Fruit fly (Drosophila melanogaster): ENCODE measurements around the gene CheA84a.

CheA84a gene

dm6 chr3R:8212594-8212993, 8.0 kb upstream of the CheA84a start (continued):
- TF ChIP-seq CG6654 (GFP tag; optimal IDR thresholded peaks at IDR 0.05) (peak; percentile 0), yki (optimal IDR thresholded peaks at IDR 0.05) (no peak), CG11696 (GFP tag; IDR thresholded peaks at IDR 0.05) (0 out of 2 replicates have a peak, but pooled peaks have one; percentile 40), tll (GFP tag; optimal IDR thresholded peaks at IDR 0.05) (peak in 1 of 2 experiments; percentile 66), jumu (GFP tag; optimal IDR thresholded peaks at IDR 0.05) (peak; percentile 49), Sry-δ (GFP tag; optimal IDR thresholded peaks at IDR 0.05) (peak; percentile 27), CG15073 (GFP tag; optimal IDR thresholded peaks at IDR 0.05) (no peak), ems (GFP tag; optimal IDR thresholded peaks at IDR 0.05) (peak; percentile 19), Hand (GFP tag; optimal IDR thresholded peaks at IDR 0.05) (no peak), vfl (GFP tag; optimal IDR thresholded peaks at IDR 0.05) (no peak), CG3847 (GFP tag; IDR thresholded peaks at IDR 0.05) (no peak), ase (GFP tag; IDR thresholded peaks at IDR 0.05) (peak; percentile 38; the same call in 1 of the 3 replicates), zf30C (GFP tag; optimal IDR thresholded peaks at IDR 0.05) (peak; percentile 67), sim (GFP tag; IDR thresholded peaks at IDR 0.05) (peak; percentile 43; the same call in 1 of the 2 replicates), stc (GFP tag; IDR thresholded peaks at IDR 0.05) (no peak), Gsc (GFP tag; IDR thresholded peaks at IDR 0.05) (peak; percentile 38; the same call in 1 of the 2 replicates), Aef1 (GFP tag; IDR thresholded peaks at IDR 0.05) (no peak), CG8765 (GFP tag; IDR thresholded peaks at IDR 0.05) (no peak; the same call in 1 of the 2 replicates), Dll (GFP tag; IDR thresholded peaks at IDR 0.05; ENCODE audit: partially characterized antibody) (no peak), crc (GFP tag; optimal IDR thresholded peaks at IDR 0.05) (no peak), CG10462 (GFP tag; optimal IDR thresholded peaks at IDR 0.05) (peak; percentile 39), da (GFP tag; optimal IDR thresholded peaks at IDR 0.05) (no peak), sob (GFP tag; IDR thresholded peaks at IDR 0.05) (peak; percentile 42; the same call in 1 of the 2 replicates), Opbp (GFP tag; IDR thresholded peaks at IDR 0.05; ENCODE audit: partially characterized antibody) (no peak), CG6272 (GFP tag; IDR thresholded peaks at IDR 0.05) (no peak), ttk (GFP tag; IDR thresholded peaks at IDR 0.05) (peak; percentile 24; the same call in 1 of the 2 replicates), CG3995 (GFP tag; optimal IDR thresholded peaks at IDR 0.05) (no peak), Jarid2 (GFP tag; optimal IDR thresholded peaks at IDR 0.05) (peak; percentile 17), row (GFP tag; IDR thresholded peaks at IDR 0.05) (peak; percentile 67), Atf3 (GFP tag; optimal IDR thresholded peaks at IDR 0.05) (peak; percentile 66), CG11723 (GFP tag; optimal IDR thresholded peaks at IDR 0.05) (peak; percentile 51), CG1832 (GFP tag; optimal IDR thresholded peaks at IDR 0.05) (no peak), Xbp1 (GFP tag; optimal IDR thresholded peaks at IDR 0.05) (peak; percentile 52), gem (tag; optimal IDR thresholded peaks at IDR 0.05) (peak; percentile 76), CG4854 (GFP tag; optimal IDR thresholded peaks at IDR 0.05) (no peak), Hr78 (GFP tag; optimal IDR thresholded peaks at IDR 0.05) (peak in 1 of 2 experiments; percentile 26), CG4424 (GFP tag; optimal IDR thresholded peaks at IDR 0.05) (peak; percentile 51), CG14441 (GFP tag; IDR thresholded peaks at IDR 0.05) (peak; percentile 51), sima (GFP tag; optimal IDR thresholded peaks at IDR 0.05) (no peak), CG2116 (GFP tag; optimal IDR thresholded peaks at IDR 0.05) (no peak), vvl (GFP tag; IDR thresholded peaks at IDR 0.05) (peak; percentile 84), Mes4 (GFP tag; optimal IDR thresholded peaks at IDR 0.05) (peak; percentile 62), sna (GFP tag; IDR thresholded peaks at IDR 0.05; ENCODE audit: partially characterized antibody) (no peak), Hey (tag; optimal IDR thresholded peaks at IDR 0.05) (no peak), Deaf1 (tag; optimal IDR thresholded peaks at IDR 0.05) (peak; percentile 26), CG8290 (GFP tag; optimal IDR thresholded peaks at IDR 0.05) (no peak), CG8290 (tag; optimal IDR thresholded peaks at IDR 0.05) (no peak), CG2875 (GFP tag; optimal IDR thresholded peaks at IDR 0.05) (peak; percentile 62), ATbp (GFP tag; optimal IDR thresholded peaks at IDR 0.05) (peak; percentile 22), CG7271 (tag; optimal IDR thresholded peaks at IDR 0.05) (no peak), Sin3A (optimal IDR thresholded peaks at IDR 0.05) (no peak), CG13287 (GFP tag; IDR thresholded peaks at IDR 0.05; ENCODE audit: partially characterized antibody) (no peak)
